Fruit fly (Drosophila melanogaster) whole organism, prepupa: ENCODE measurements around the gene CG9522.

Experiments
- CG16779 ChIP-seq: fragments of 200-800 bp; sonication (Bioruptor generic); optimal IDR thresholded peaks from 3 replicates; lab custom pipeline; 2017; ENCODE audit warnings: missing biosample characterization, mild to moderate bottlenecking, missing genetic modification characterization
- CG9139 ChIP-seq: fragments of 200-800 bp; sonication (Bioruptor generic); optimal IDR thresholded peaks from 3 replicates; lab custom pipeline; 2017; ENCODE audit warnings: missing biosample characterization, mild to moderate bottlenecking, missing genetic modification characterization
- Hr38 ChIP-seq: sonication (Bioruptor generic); optimal IDR thresholded peaks from 2 replicates; lab custom pipeline; 2016; ENCODE audit warnings: missing biosample characterization, missing genetic modification characterization

DNA sequence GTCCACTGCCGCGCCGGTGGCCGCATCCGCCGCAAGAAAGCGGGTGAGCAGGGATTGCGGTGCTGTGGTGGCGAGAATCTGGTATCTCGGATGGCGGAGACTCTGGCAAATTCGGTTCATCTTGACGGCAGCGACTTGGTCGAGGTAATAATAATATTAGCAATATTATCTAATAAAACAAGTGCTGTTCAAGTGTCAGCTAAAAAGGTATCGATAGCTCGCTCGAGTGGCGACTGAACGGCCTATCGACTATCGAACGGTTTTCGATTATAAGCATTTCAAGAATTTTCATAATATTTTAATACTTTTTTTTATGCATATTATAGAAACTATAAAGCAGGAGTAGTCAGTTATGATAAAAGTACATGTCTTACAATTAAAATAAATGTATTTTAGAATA is 10.6 kb downstream of the CG9522 start, which contains the start of gene Grx5:
- TF ChIP-seq Hr38 (GFP tag; lab: Kevin White, UChicago) (no peak), CG16779 (tag; lab: Kevin White, UChicago) (no peak), CG9139 (GFP tag; lab: Kevin White, UChicago) (no peak)
